Fruit fly (Drosophila melanogaster): ENCODE results near the gene CG42554.
A peak's percentile ranks its signal among the peaks of the same experiment; 100 is the strongest.

The CG42554 gene

DNA sequence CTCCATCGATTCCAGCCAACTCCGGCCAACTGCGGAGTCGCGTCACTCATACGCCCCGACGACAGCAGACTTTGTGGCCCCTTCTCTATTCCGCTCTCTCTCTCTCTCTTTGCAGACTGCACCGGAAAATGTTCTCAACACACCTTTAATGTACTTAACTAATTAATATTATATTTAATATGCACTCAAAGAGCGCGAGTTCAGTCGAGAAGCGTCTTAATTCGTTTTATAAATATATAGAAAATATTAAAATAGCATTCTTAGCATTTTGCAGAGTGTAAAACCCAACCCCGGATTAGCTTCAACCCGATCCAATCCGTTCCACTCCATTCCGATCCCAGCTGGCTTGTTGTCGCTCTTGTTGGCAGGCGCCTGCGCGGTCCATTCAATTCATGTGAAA lies 41.0 kb upstream of the CG42554 start:
- TF ChIP-seq CG32006 (GFP tag; optimal IDR thresholded peaks at IDR 0.05) = peak; percentile 70
- TF ChIP-seq Eip78C (GFP tag) = peak; percentile 55
- no peak for TF ChIP-seq CG9139 (GFP tag; optimal IDR thresholded peaks at IDR 0.05)
- TF ChIP-seq pdm3 (GFP tag; optimal IDR thresholded peaks at IDR 0.05) = peak; percentile 17
- TF ChIP-seq ss (GFP tag; optimal IDR thresholded peaks at IDR 0.05) = no peak
- TF ChIP-seq CG15336 (GFP tag; IDR thresholded peaks at IDR 0.05) = peak; percentile 75
- TF ChIP-seq Hr39 (GFP tag; optimal IDR thresholded peaks at IDR 0.05) = no peak
- TF ChIP-seq Lpt (GFP tag; optimal IDR thresholded peaks at IDR 0.05) = no peak
- no peak for TF ChIP-seq CG1621 (tag; optimal IDR thresholded peaks at IDR 0.05)
- no peak for TF ChIP-seq Eip93F (GFP tag; optimal IDR thresholded peaks at IDR 0.05)
- TF ChIP-seq CG6854 (GFP tag; optimal IDR thresholded peaks at IDR 0.05) = no peak
- peak; percentile 81 for TF ChIP-seq eg (GFP tag; IDR thresholded peaks at IDR 0.05)
- no peak for TF ChIP-seq topi (GFP tag; optimal IDR thresholded peaks at IDR 0.05)
- TF ChIP-seq spab (GFP tag; optimal IDR thresholded peaks at IDR 0.05) = no peak
- TF ChIP-seq CG4318 (GFP tag; optimal IDR thresholded peaks at IDR 0.05) = peak; percentile 10
- no peak for TF ChIP-seq CG8632 (GFP tag; optimal IDR thresholded peaks at IDR 0.05)
- no peak for TF ChIP-seq CG6808 (GFP tag; optimal IDR thresholded peaks at IDR 0.05)
- TF ChIP-seq dac (GFP tag; optimal IDR thresholded peaks at IDR 0.05) = no peak
- no peak for TF ChIP-seq net (GFP tag; optimal IDR thresholded peaks at IDR 0.05)
- TF ChIP-seq CG8119 (GFP tag; IDR thresholded peaks at IDR 0.05) = peak; percentile 73
- peak; percentile 41 for TF ChIP-seq Hr4 (GFP tag; optimal IDR thresholded peaks at IDR 0.05)
- TF ChIP-seq Ets21C (GFP tag; optimal IDR thresholded peaks at IDR 0.05) = no peak
- no peak for TF ChIP-seq fkh (GFP tag; optimal IDR thresholded peaks at IDR 0.05)
- TF ChIP-seq esn (GFP tag; optimal IDR thresholded peaks at IDR 0.05) = no peak
- peak; percentile 21 for TF ChIP-seq achi (GFP tag; optimal IDR thresholded peaks at IDR 0.05)
- no peak for TF ChIP-seq CG31627 (GFP tag; optimal IDR thresholded peaks at IDR 0.05)
- TF ChIP-seq CG6276 (GFP tag; optimal IDR thresholded peaks at IDR 0.05) = peak; percentile 52
- peak; percentile 51; the same call in 1 of the 3 replicates for TF ChIP-seq CG6163 (GFP tag; IDR thresholded peaks at IDR 0.05)
- TF ChIP-seq CG7368 (GFP tag; optimal IDR thresholded peaks at IDR 0.05) = no peak
- no peak for TF ChIP-seq CG3919 (GFP tag; optimal IDR thresholded peaks at IDR 0.05)
- TF ChIP-seq lz (GFP tag; optimal IDR thresholded peaks at IDR 0.05) = no peak
- no peak for TF ChIP-seq Ets96B (tag; optimal IDR thresholded peaks at IDR 0.05)
- TF ChIP-seq CG11294 (GFP tag; IDR thresholded peaks at IDR 0.05) = no peak
- no peak for TF ChIP-seq CG34406 (GFP tag; optimal IDR thresholded peaks at IDR 0.05)
- no peak for TF ChIP-seq CG10631 (GFP tag; optimal IDR thresholded peaks at IDR 0.05)

dm6 chr3L:795001-795400 lies 40.5 kb upstream of the CG42554 start:
- TF ChIP-seq net (GFP tag; optimal IDR thresholded peaks at IDR 0.05) (no peak), dsx (GFP tag; optimal IDR thresholded peaks at IDR 0.05; ENCODE audit: poor library complexity, severe bottlenecking) (no peak), Met (GFP tag; optimal IDR thresholded peaks at IDR 0.05) (no peak), CG3919 (GFP tag; optimal IDR thresholded peaks at IDR 0.05) (no peak)

DNA sequence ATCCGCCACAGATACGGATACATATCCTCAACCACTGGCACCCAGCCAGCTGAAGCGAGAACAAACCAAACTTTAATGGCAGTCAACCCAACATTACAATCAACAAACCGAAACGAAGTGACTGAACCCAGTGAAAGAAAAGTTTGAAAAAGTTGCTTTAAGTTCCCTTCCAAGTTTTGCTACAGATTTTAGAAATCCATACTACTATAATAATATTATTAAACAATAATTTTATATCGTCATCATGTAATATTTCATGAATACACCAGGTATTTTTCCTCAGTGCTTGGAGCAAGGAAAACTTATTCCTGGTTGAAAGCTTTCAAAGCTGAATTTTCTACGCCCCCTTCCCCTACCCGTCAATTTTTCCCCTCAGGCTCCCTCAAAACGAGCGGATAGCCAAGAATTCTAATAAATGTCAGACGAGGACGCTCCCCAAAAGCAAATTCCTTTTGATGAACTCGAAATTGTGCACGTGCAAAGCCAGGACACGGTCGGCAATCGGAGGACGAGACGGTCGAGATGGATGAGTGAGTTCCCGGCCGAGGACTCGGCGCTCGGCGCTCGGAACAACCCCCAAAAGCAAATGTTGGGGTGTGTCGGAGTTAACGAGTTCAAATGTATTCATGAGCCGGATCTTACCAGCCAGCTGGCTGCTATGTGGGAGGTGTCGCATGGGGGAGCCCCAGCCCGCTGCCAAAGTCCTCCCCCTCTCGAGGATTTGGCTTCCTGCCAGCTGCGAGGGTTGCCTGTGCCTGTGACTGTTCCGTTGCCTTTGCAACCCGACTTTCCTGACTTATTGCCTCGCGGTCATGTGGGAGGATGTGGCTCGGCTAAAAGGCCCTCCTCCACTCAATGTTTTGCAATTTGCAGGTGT lies 38.3 kb upstream of the CG42554 start:
- TF ChIP-seq Hr4 (GFP tag; optimal IDR thresholded peaks at IDR 0.05) (no peak), salr (GFP tag; optimal IDR thresholded peaks at IDR 0.05) (no peak), CG3032 (tag; optimal IDR thresholded peaks at IDR 0.05) (peak; percentile 35), CG10631 (GFP tag; optimal IDR thresholded peaks at IDR 0.05) (peak; percentile 48), cyc (GFP tag; optimal IDR thresholded peaks at IDR 0.05) (no peak), CG6808 (GFP tag; optimal IDR thresholded peaks at IDR 0.05) (peak; percentile 25), CG3919 (GFP tag; optimal IDR thresholded peaks at IDR 0.05) (peak; percentile 56), CG32006 (GFP tag; optimal IDR thresholded peaks at IDR 0.05) (peak; percentile 24), svp (GFP tag) (peak; percentile 65), CG8119 (GFP tag; IDR thresholded peaks at IDR 0.05) (no peak), dac (GFP tag; optimal IDR thresholded peaks at IDR 0.05) (no peak), net (GFP tag; optimal IDR thresholded peaks at IDR 0.05) (no peak), spab (GFP tag; optimal IDR thresholded peaks at IDR 0.05) (peak; percentile 32), Ets96B (tag; optimal IDR thresholded peaks at IDR 0.05) (peak; percentile 68), Blimp-1 (GFP tag; optimal IDR thresholded peaks at IDR 0.05) (no peak), dsx (GFP tag; optimal IDR thresholded peaks at IDR 0.05; ENCODE audit: poor library complexity, severe bottlenecking) (peak; percentile 51), Sox14 (GFP tag; optimal IDR thresholded peaks at IDR 0.05) (no peak), ss (GFP tag; optimal IDR thresholded peaks at IDR 0.05) (peak in 1 of 2 experiments; percentile 36), Met (GFP tag; optimal IDR thresholded peaks at IDR 0.05) (no peak), CG31627 (GFP tag; optimal IDR thresholded peaks at IDR 0.05) (no peak), lz (GFP tag; optimal IDR thresholded peaks at IDR 0.05) (no peak), Eip75B (GFP tag; optimal IDR thresholded peaks at IDR 0.05) (no peak), Lpt (GFP tag; optimal IDR thresholded peaks at IDR 0.05) (no peak), CG10669 (GFP tag; optimal IDR thresholded peaks at IDR 0.05) (peak; percentile 43), CG1621 (tag; optimal IDR thresholded peaks at IDR 0.05) (no peak)

All from whole organism, prepupa.